Fruit fly (Drosophila melanogaster) S2 (cell line): ENCODE data around the gene Polr3G.

Experiments
- CG8478 ChIP-seq: fragments of >200 bp; optimal IDR thresholded peaks from 2 replicates; lab custom pipeline; 2018
- CTCF ChIP-seq, 2 experiments: fragments of >200 bp; optimal IDR thresholded peaks; 2 replicates each; lab custom pipeline; 2018

- no peak for TF ChIP-seq CG8478 (lab: Kevin White, UChicago)
- TF ChIP-seq CTCF (optimal IDR thresholded peaks at IDR 0.05; lab: Kevin White, UChicago): no peak
These were observed 4.1 kb upstream of the Polr3G start for dm6 chr3L:17430957-17431585.
